Worm (Caenorhabditis elegans) whole organism, L3 larva: ENCODE measurements around the gene ccch-1.
A peak's percentile ranks its signal among the peaks of the same experiment; 100 is the strongest.

ENCODE experiments used
- R02D3.7 ChIP-seq: fragments of 150-350 bp; optimal IDR thresholded peaks from 2 replicates; lab custom pipeline; 2014; ENCODE audit warnings: missing biosample characterization, missing genetic modification characterization
- aly-2 ChIP-seq: fragments of 150-350 bp; optimal IDR thresholded peaks from 2 replicates; lab custom pipeline; 2014; ENCODE audit warnings: missing biosample characterization, missing genetic modification characterization
- ama-1 ChIP-seq: fragments of 150-350 bp; optimal IDR thresholded peaks from 2 replicates; lab custom pipeline; 2018
- ceh-16 ChIP-seq: sonication (generic microtip); optimal IDR thresholded peaks from 2 replicates; lab custom pipeline; 2017; ENCODE audit warnings: missing biosample characterization, missing genetic modification characterization
- ceh-28 ChIP-seq: fragments of 150-350 bp; optimal IDR thresholded peaks from 2 replicates; lab custom pipeline; 2014; ENCODE audit warnings: missing biosample characterization, missing genetic modification reagents, missing genetic modification characterization
- ceh-82 ChIP-seq: fragments of 150-350 bp; optimal IDR thresholded peaks from 2 replicates; lab custom pipeline; 2014; ENCODE audit warnings: missing biosample characterization, missing genetic modification characterization
- ceh-9 ChIP-seq: sonication (generic microtip); optimal IDR thresholded peaks from 2 replicates; lab custom pipeline; 2018; ENCODE audit warnings: missing biosample characterization, missing genetic modification characterization
- elt-1 ChIP-seq: fragments of 150-350 bp; optimal IDR thresholded peaks from 2 replicates; lab custom pipeline; 2014; ENCODE audit warnings: missing biosample characterization, missing genetic modification characterization
- elt-2 ChIP-seq: sonication (generic microtip); optimal IDR thresholded peaks from 2 replicates; lab custom pipeline; 2016; ENCODE audit warnings: missing genetic modification reagents, mild to moderate bottlenecking, missing genetic modification characterization, missing compliant biosample characterization
- elt-3 ChIP-seq, 3 experiments: fragments of 150-350 bp in 1 of 3; sonication (generic microtip) in 2 of 3; optimal IDR thresholded peaks; 2 replicates in 2 of 3; 4 replicates in 1 of 3; lab custom pipeline; 2014 to 2017; ENCODE audit warnings: missing biosample characterization in 3 of 3, missing genetic modification characterization in 3 of 3
- eor-1 ChIP-seq, 2 experiments: fragments of 150-350 bp; optimal IDR thresholded peaks; 2 replicates each; lab custom pipeline; 2014 to 2018; ENCODE audit warnings: missing biosample characterization in 2 of 2, missing genetic modification characterization in 2 of 2
- fkh-10 ChIP-seq: sonication (generic microtip); optimal IDR thresholded peaks from 2 replicates; lab custom pipeline; 2017; ENCODE audit warnings: missing biosample characterization, missing genetic modification reagents, missing genetic modification characterization
- fos-1 ChIP-seq: fragments of 150-350 bp; optimal IDR thresholded peaks from 2 replicates; lab custom pipeline; 2014; ENCODE audit warnings: missing biosample characterization, missing genetic modification characterization
- hmg-11 ChIP-seq: sonication (generic microtip); optimal IDR thresholded peaks from 2 replicates; lab custom pipeline; 2016; ENCODE audit warnings: missing genetic modification characterization, missing compliant biosample characterization
- jun-1 ChIP-seq: fragments of 150-350 bp; optimal IDR thresholded peaks from 2 replicates; lab custom pipeline; 2014; ENCODE audit warnings: missing biosample characterization, missing genetic modification reagents, missing genetic modification characterization
- lin-15B ChIP-seq: fragments of 150-350 bp; optimal IDR thresholded peaks from 2 replicates; lab custom pipeline; 2014; ENCODE audit warnings: missing biosample characterization, missing genetic modification characterization
- lin-39 ChIP-seq: fragments of 150-350 bp; optimal IDR thresholded peaks from 2 replicates; lab custom pipeline; 2018; ENCODE audit warnings: missing biosample characterization, missing genetic modification reagents, missing genetic modification characterization
- mdl-1 ChIP-seq: fragments of 150-350 bp; optimal IDR thresholded peaks from 2 replicates; lab custom pipeline; 2014; ENCODE audit warnings: missing biosample characterization, missing genetic modification characterization
- mml-1 ChIP-seq: fragments of 150-350 bp; sonication (generic microtip); optimal IDR thresholded peaks from 3 replicates; lab custom pipeline; 2014; ENCODE audit warnings: missing biosample characterization, missing genetic modification characterization
- nfya-1 ChIP-seq: sonication (generic microtip); optimal IDR thresholded peaks from 2 replicates; lab custom pipeline; 2017; ENCODE audit warnings: missing genetic modification characterization, mild to moderate bottlenecking, missing compliant biosample characterization, antibody characterized with exemption, moderate library complexity; ENCODE audit not compliant: insufficient read depth
- nhr-11 ChIP-seq: fragments of 150-350 bp; optimal IDR thresholded peaks from 2 replicates; lab custom pipeline; 2014; ENCODE audit warnings: missing biosample characterization, missing genetic modification characterization
- nhr-12 ChIP-seq: fragments of 150-350 bp; optimal IDR thresholded peaks from 2 replicates; lab custom pipeline; 2014; ENCODE audit warnings: missing biosample characterization, missing genetic modification characterization
- nhr-23 ChIP-seq: fragments of 150-350 bp; optimal IDR thresholded peaks from 2 replicates; lab custom pipeline; 2014; ENCODE audit warnings: missing biosample characterization, missing genetic modification reagents, missing genetic modification characterization
- nhr-237 ChIP-seq: fragments of 150-350 bp; optimal IDR thresholded peaks from 2 replicates; lab custom pipeline; 2014; ENCODE audit warnings: missing biosample characterization, missing genetic modification characterization
- nhr-25 ChIP-seq: sonication (generic microtip); optimal IDR thresholded peaks from 2 replicates; lab custom pipeline; 2017; ENCODE audit warnings: missing biosample characterization, missing genetic modification characterization
- nhr-28 ChIP-seq: fragments of 150-350 bp; optimal IDR thresholded peaks from 2 replicates; lab custom pipeline; 2014; ENCODE audit warnings: missing biosample characterization, missing genetic modification characterization
- nhr-43 ChIP-seq: sonication (generic microtip); optimal IDR thresholded peaks from 2 replicates; lab custom pipeline; 2016; ENCODE audit warnings: mild to moderate bottlenecking, missing genetic modification characterization, missing compliant biosample characterization; ENCODE audit not compliant: poor library complexity, severe bottlenecking
- nhr-67 ChIP-seq: fragments of 150-350 bp; optimal IDR thresholded peaks from 2 replicates; lab custom pipeline; 2014; ENCODE audit warnings: missing biosample characterization, missing genetic modification characterization
- nhr-76 ChIP-seq: fragments of 150-350 bp; sonication (generic microtip); optimal IDR thresholded peaks from 5 replicates; lab custom pipeline; 2014; ENCODE audit warnings: missing biosample characterization, missing genetic modification characterization
- nhr-77 ChIP-seq: fragments of 150-350 bp; optimal IDR thresholded peaks from 2 replicates; lab custom pipeline; 2014; ENCODE audit warnings: missing biosample characterization, missing genetic modification characterization
- pha-4 ChIP-seq: fragments of 150-350 bp; optimal IDR thresholded peaks from 2 replicates; lab custom pipeline; 2014; ENCODE audit warnings: missing biosample characterization, missing genetic modification reagents, missing genetic modification characterization
- pqm-1 ChIP-seq: fragments of 150-350 bp; optimal IDR thresholded peaks from 2 replicates; lab custom pipeline; 2017; ENCODE audit warnings: missing biosample characterization, missing genetic modification characterization, inconsistent platforms
- sea-2 ChIP-seq: fragments of 150-350 bp; sonication (generic microtip); optimal IDR thresholded peaks from 4 replicates; lab custom pipeline; 2014; ENCODE audit warnings: missing biosample characterization, missing genetic modification reagents, missing genetic modification characterization
- skn-1 ChIP-seq: fragments of 150-350 bp; optimal IDR thresholded peaks from 2 replicates; lab custom pipeline; 2014; ENCODE audit warnings: missing biosample characterization, missing genetic modification characterization
- tbx-2 ChIP-seq: sonication (generic microtip); optimal IDR thresholded peaks from 2 replicates; lab custom pipeline; 2016; ENCODE audit warnings: mild to moderate bottlenecking, missing genetic modification characterization, missing compliant biosample characterization
- unc-39 ChIP-seq: sonication (generic microtip); optimal IDR thresholded peaks from 4 replicates; lab custom pipeline; 2017; ENCODE audit warnings: missing biosample characterization, missing genetic modification characterization
- zag-1 ChIP-seq: fragments of 150-350 bp; optimal IDR thresholded peaks from 2 replicates; lab custom pipeline; 2014; ENCODE audit warnings: missing biosample characterization, missing genetic modification characterization
- ztf-11 ChIP-seq: fragments of 150-350 bp; optimal IDR thresholded peaks from 2 replicates; lab custom pipeline; 2014; ENCODE audit warnings: missing biosample characterization, missing genetic modification characterization
- ztf-4 ChIP-seq: fragments of 150-350 bp; optimal IDR thresholded peaks from 2 replicates; lab custom pipeline; 2014; ENCODE audit warnings: missing biosample characterization, missing genetic modification characterization

Gene ccch-1

DNA sequence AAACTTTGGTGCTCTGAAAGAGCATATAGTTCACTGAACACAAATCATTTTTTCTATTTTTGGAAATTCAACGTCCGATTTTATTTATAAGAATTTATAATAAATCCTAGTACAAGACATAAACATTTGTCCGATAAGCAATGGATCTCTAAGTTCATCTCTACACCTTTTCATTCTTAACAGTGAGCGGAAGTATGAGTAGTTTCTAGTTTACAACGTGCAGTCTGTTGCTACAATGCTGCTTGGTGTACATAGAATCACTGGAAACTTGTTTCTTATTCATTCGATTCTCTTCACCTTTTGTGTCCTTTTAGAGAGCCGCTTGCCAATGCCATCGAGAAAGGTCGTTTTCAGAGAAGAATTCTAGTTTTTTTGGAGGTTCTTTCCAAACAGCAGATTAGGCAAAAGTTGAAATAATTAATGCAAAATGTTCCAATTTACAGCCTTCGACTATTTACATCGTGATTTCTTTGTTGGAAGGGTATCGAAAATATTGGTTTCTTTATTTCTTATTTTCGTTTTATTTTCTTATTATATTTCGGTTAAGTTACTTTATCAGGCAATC lies 622 bp upstream of the ccch-1 start:
- TF ChIP-seq pqm-1 (tag; lab: Kevin White, UChicago) (no peak), nhr-25 (peak; percentile 65), elt-3 (tag; optimal IDR thresholded peaks at IDR 0.05; lab: Kevin White, UChicago) (no peak), fkh-10 (no peak), sea-2 (GFP tag; lab: Kevin White, UChicago) (no peak), ceh-16 (tag; lab: Kevin White, UChicago) (no peak), zag-1 (tag; lab: Kevin White, UChicago) (no peak)

DNA sequence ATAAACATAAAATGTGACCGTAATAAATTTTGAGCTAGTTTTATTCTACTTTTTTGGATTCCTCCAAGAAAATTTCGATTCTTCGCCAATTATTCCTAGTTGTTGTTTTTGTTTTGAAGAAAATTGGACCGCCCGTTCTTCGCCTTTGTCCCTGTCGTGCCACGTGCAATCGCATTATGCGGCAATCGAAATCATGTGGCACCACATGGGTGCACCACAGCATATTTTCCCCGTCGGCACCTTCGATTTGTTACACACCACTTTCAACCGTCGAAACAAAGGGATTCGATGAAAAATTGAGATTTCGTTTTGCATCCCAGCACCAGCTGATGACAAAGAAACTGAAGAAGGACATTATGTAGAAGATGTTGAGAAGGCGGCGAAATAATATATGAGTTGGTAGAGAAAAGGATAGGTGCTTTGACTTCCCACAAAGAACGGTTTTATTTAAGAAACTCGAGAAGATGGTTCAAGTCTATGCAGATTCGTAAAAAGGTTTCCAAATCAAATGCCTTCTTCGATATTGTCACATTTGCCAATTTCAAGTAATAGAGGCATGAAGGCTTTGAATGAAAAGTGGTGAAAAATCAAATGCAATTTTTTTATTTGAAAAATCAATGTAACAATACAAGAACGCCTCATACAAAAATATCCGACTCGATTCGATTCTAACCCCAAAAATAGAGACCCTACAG lies 1.1 kb downstream of the ccch-1 start:
- TF ChIP-seq eor-1 (tag; optimal IDR thresholded peaks at IDR 0.05; lab: Kevin White, UChicago) (no peak), nhr-25 (peak; percentile 0), elt-1 (tag; lab: Kevin White, UChicago) (no peak)

DNA sequence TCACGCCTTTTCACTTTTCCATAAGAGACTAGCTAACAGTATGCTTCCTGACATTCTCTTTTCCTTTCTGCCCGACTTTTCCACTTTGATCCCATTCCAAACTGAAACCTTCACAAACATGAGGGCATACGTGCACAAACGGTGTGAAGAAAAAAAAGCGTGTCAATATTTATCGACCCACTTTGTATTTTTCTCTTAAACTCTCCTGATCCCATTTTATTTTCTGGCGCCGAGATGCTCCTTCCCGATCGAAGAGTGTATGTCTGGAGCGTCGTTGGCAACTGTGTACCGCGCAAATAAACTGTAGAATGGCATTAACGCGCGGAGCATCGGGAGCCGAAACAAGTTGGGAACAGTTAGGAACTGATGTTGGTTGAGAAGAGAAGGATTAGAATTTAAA lies 1.9 kb downstream of the ccch-1 start:
- TF ChIP-seq pha-4 (tag; lab: Kevin White, UChicago) = peak; percentile 99
- TF ChIP-seq hmg-11 (tag; lab: Kevin White, UChicago) = no peak

DNA sequence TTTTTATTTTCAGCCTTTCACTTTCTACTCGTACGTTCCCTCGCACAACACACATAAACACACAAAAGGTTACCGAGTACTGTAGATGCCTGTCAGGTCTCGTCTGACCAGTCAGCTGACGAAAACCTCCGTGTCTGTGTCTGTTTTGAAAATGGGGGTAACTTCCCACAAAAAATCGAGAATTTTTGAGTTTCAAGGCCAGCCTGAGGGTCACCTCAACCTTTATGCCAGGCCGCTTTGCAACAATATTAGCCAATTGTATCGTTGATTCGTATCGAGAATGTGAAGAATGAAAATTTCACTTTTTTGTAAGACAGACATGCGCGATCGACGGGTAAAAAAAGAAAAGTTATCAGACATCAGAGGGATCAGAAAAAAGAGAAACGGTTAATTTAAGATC lies 3.5 kb downstream of the ccch-1 start:
- peak; percentile 29 for TF ChIP-seq elt-1 (tag; lab: Kevin White, UChicago)
- no peak for TF ChIP-seq nhr-11
- peak; percentile 48 for TF ChIP-seq pha-4 (tag; lab: Kevin White, UChicago)
- no peak for TF ChIP-seq nhr-67 (tag; lab: Kevin White, UChicago)
- TF ChIP-seq nhr-23 = peak; percentile 66
- TF ChIP-seq R02D3.7 (tag; lab: Kevin White, UChicago) = peak; percentile 6
- TF ChIP-seq tbx-2 (tag; lab: Kevin White, UChicago) = peak; percentile 1
- no peak for TF ChIP-seq fos-1 (tag; lab: Kevin White, UChicago)
- peak; percentile 10 for TF ChIP-seq nhr-43
- no peak for TF ChIP-seq sea-2 (GFP tag; lab: Kevin White, UChicago)
- peak; percentile 97 for TF ChIP-seq nhr-25
- TF ChIP-seq nfya-1 (tag; lab: Kevin White, UChicago) = peak; percentile 1

DNA sequence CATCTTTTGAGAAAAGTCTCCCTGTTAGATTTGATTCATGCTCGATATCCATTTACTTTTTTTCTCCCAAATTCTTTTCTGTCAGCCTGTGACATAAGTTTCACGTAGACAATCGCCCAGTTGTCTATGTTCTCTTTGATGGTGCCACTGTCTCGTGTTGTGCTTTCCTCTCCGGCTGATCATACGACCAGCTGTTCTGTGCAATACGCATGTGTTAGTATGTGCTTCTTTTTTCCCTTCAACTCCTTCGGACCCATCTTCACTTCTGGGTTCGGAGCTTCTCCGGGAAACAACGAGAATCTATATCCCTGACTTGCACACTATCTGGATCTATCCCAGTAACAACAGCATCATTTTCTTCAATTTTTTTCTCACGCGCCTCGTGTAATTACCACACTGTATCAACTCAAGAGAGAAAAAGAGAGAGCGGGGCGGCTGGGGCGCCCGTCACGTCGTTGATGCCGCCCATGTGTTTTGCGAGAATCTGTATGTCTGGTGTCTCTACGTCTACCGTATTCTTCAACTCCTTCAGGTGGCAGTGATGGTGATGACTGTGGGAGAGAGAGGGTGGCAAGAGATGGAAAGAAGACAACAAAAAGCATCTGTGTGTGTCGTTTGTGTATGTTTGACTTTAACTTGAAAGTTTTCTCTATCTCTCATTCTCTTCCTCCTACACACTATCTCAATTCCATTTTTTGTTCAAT lies 4.4 kb downstream of the ccch-1 start:
- TF ChIP-seq unc-39 (no peak), fkh-10 (no peak), sea-2 (GFP tag; lab: Kevin White, UChicago) (no peak), fos-1 (tag; lab: Kevin White, UChicago) (no peak), ama-1 (lab: Kevin White, UChicago) (no peak), nhr-67 (tag; lab: Kevin White, UChicago) (no peak), elt-1 (tag; lab: Kevin White, UChicago) (peak; percentile 58), lin-15B (tag; lab: Kevin White, UChicago) (no peak), nhr-28 (tag; lab: Kevin White, UChicago) (no peak), jun-1 (tag; lab: Kevin White, UChicago) (peak; percentile 82), ceh-28 (peak; percentile 35), hmg-11 (tag; lab: Kevin White, UChicago) (no peak), ceh-16 (tag; lab: Kevin White, UChicago) (no peak), nhr-237 (tag; lab: Kevin White, UChicago) (no peak), nhr-43 (peak; percentile 70), nhr-76 (tag; lab: Kevin White, UChicago) (no peak), lin-39 (tag; lab: Kevin White, UChicago) (peak; percentile 42), nhr-11 (no peak), mdl-1 (tag; lab: Kevin White, UChicago) (peak; percentile 77), R02D3.7 (tag; lab: Kevin White, UChicago) (no peak), nhr-12 (tag; lab: Kevin White, UChicago) (no peak), nhr-77 (tag; lab: Kevin White, UChicago) (no peak), ztf-11 (tag; lab: Kevin White, UChicago) (no peak), zag-1 (tag; lab: Kevin White, UChicago) (no peak), tbx-2 (tag; lab: Kevin White, UChicago) (peak; percentile 54), nhr-25 (peak; percentile 95), mml-1 (tag; lab: Kevin White, UChicago) (no peak), ceh-9 (tag; lab: Kevin White, UChicago) (no peak), aly-2 (tag; lab: Kevin White, UChicago) (no peak), skn-1 (tag; lab: Kevin White, UChicago) (peak; percentile 73), pqm-1 (tag; lab: Kevin White, UChicago) (peak; percentile 81), ceh-82 (tag; lab: Kevin White, UChicago) (no peak), ztf-4 (tag; lab: Kevin White, UChicago) (peak; percentile 18), elt-3 (tag; optimal IDR thresholded peaks at IDR 0.05; lab: Kevin White, UChicago) (peak in 1 of 3 experiments; percentile 43), elt-2 (tag; lab: Kevin White, UChicago) (peak; percentile 88), nfya-1 (tag; lab: Kevin White, UChicago) (peak; percentile 52), pha-4 (tag; lab: Kevin White, UChicago) (peak; percentile 96)
